Worm (Caenorhabditis elegans) whole organism, L4 larva: ENCODE data around the gene F25E5.5.

Source experiments
- F10B5.3 ChIP-seq: sonication (generic microtip); optimal IDR thresholded peaks from 2 replicates; lab custom pipeline; 2016; ENCODE audit warnings: mild to moderate bottlenecking, missing genetic modification characterization, missing compliant biosample characterization
- F44E2.7 ChIP-seq: fragments of 200-800 bp; sonication (Bioruptor generic); IDR thresholded peaks from 2 replicates; pipeline ENCODE4 v2.1.2; 2022; ENCODE audit warnings: missing genetic modification characterization, missing compliant biosample characterization
- F49E8.2 ChIP-seq: sonication (generic microtip); optimal IDR thresholded peaks from 2 replicates; lab custom pipeline; 2016; ENCODE audit warnings: missing compliant biosample characterization, mild to moderate bottlenecking, missing genetic modification characterization, borderline replicate concordance
- Y48G9A.11 ChIP-seq: fragments of 200-800 bp; sonication (Bioruptor generic); IDR thresholded peaks from 2 replicates; pipeline ENCODE4 v1.3.6; 2022; ENCODE audit warnings: missing genetic modification reagents, missing genetic modification characterization, missing compliant biosample characterization
- Y5F2A.4 ChIP-seq: fragments of 200-800 bp; sonication (Bioruptor generic); optimal IDR thresholded peaks from 2 replicates; lab custom pipeline; 2018; ENCODE audit warnings: mild to moderate bottlenecking, missing genetic modification characterization, missing compliant biosample characterization
- ZK337.2 ChIP-seq: fragments of 200-800 bp; sonication (Bioruptor generic); IDR thresholded peaks from 2 replicates; pipeline ENCODE4 v1.3.6; 2022; ENCODE audit warnings: missing genetic modification reagents, missing genetic modification characterization, missing compliant biosample characterization
- aha-1 ChIP-seq: fragments of 150-350 bp; peaks from one replicate; lab custom pipeline; 2014; ENCODE audit warnings: missing biosample characterization, missing genetic modification characterization
- ama-1 ChIP-seq: fragments of 150-350 bp; optimal IDR thresholded peaks from 2 replicates; lab custom pipeline; 2014; ENCODE audit warnings: inconsistent platforms, mixed read lengths
- ceh-32 ChIP-seq: sonication (generic microtip); optimal IDR thresholded peaks from 2 replicates; lab custom pipeline; 2016; ENCODE audit warnings: mild to moderate bottlenecking, missing genetic modification characterization, missing compliant biosample characterization; ENCODE audit not compliant: poor library complexity
- ceh-44 ChIP-seq: fragments of 200-800 bp; sonication (Bioruptor generic); IDR thresholded peaks from 2 replicates; pipeline ENCODE4 v1.3.6; 2022; ENCODE audit warnings: missing genetic modification reagents, missing genetic modification characterization, missing compliant biosample characterization
- ceh-82 ChIP-seq: sonication (generic microtip); optimal IDR thresholded peaks from 2 replicates; lab custom pipeline; 2017; ENCODE audit warnings: missing biosample characterization, missing genetic modification characterization
- dmd-9 ChIP-seq: fragments of 200-800 bp; sonication (Bioruptor generic); IDR thresholded peaks from 2 replicates; pipeline ENCODE4 v1.3.6; 2022; ENCODE audit warnings: missing genetic modification reagents, missing genetic modification characterization, missing compliant biosample characterization
- dpl-1 ChIP-seq: fragments of 150-350 bp; optimal IDR thresholded peaks from 2 replicates; lab custom pipeline; 2014; ENCODE audit warnings: missing biosample characterization, missing genetic modification reagents, missing genetic modification characterization
- duxl-1 ChIP-seq: sonication (generic microtip); optimal IDR thresholded peaks from 2 replicates; lab custom pipeline; 2016; ENCODE audit warnings: mild to moderate bottlenecking, missing genetic modification characterization, moderate library complexity, missing compliant biosample characterization; ENCODE audit not compliant: poor library complexity
- egl-27 ChIP-seq: sonication (generic microtip); optimal IDR thresholded peaks from 3 replicates; lab custom pipeline; 2017; ENCODE audit warnings: missing biosample characterization, missing genetic modification reagents, missing genetic modification characterization
- fkh-10 ChIP-seq: fragments of 150-350 bp; optimal IDR thresholded peaks from 2 replicates; lab custom pipeline; 2014; ENCODE audit warnings: missing biosample characterization, missing genetic modification reagents, missing genetic modification characterization
- gei-8 ChIP-seq: fragments of 200-800 bp; sonication (Bioruptor generic); optimal IDR thresholded peaks from 2 replicates; lab custom pipeline; 2018; ENCODE audit warnings: mild to moderate bottlenecking, missing genetic modification characterization, missing compliant biosample characterization
- hmg-1.1 ChIP-seq: fragments of 200-800 bp; sonication (Bioruptor generic); IDR thresholded peaks from 2 replicates; pipeline ENCODE4 v1.3.6; 2022; ENCODE audit warnings: missing genetic modification reagents, missing genetic modification characterization, missing compliant biosample characterization
- lin-1 ChIP-seq: fragments of 200-800 bp; sonication (Bioruptor generic); IDR thresholded peaks from 2 replicates; pipeline ENCODE4 v1.3.6; 2022; ENCODE audit warnings: missing genetic modification reagents, missing genetic modification characterization, missing compliant biosample characterization
- lin-13 ChIP-seq: fragments of 150-350 bp; optimal IDR thresholded peaks from 2 replicates; lab custom pipeline; 2014; ENCODE audit warnings: missing biosample characterization, missing genetic modification reagents, missing genetic modification characterization
- lir-3 ChIP-seq: sonication (generic microtip); optimal IDR thresholded peaks from 2 replicates; lab custom pipeline; 2016; ENCODE audit warnings: mild to moderate bottlenecking, missing genetic modification characterization, missing compliant biosample characterization
- mdl-1 ChIP-seq, 2 experiments: fragments of 150-350 bp in 1 of 2; sonication (generic microtip) in 1 of 2; optimal IDR thresholded peaks; 2 replicates each; lab custom pipeline; 2014 to 2017; ENCODE audit warnings: missing biosample characterization in 2 of 2, missing genetic modification characterization in 2 of 2
- mep-1 ChIP-seq: fragments of 150-350 bp; sonication (generic microtip); optimal IDR thresholded peaks from 3 replicates; lab custom pipeline; 2014; ENCODE audit warnings: missing biosample characterization, missing genetic modification characterization
- mes-2 ChIP-seq: sonication (generic microtip); optimal IDR thresholded peaks from 2 replicates; lab custom pipeline; 2016; ENCODE audit warnings: missing genotype, mild to moderate bottlenecking, missing genetic modification characterization, missing compliant biosample characterization; ENCODE audit not compliant: poor library complexity, severe bottlenecking
- mxl-2 ChIP-seq: fragments of 200-800 bp; sonication (Bioruptor generic); conservative IDR thresholded peaks from 2 replicates; pipeline ENCODE4 v1.3.6; 2022; ENCODE audit warnings: missing genetic modification reagents, missing genetic modification characterization, missing compliant biosample characterization
- nhr-10 ChIP-seq: fragments of 150-350 bp; optimal IDR thresholded peaks from 2 replicates; lab custom pipeline; 2014; ENCODE audit warnings: missing biosample characterization, missing genetic modification characterization
- nhr-102 ChIP-seq: sonication (generic microtip); optimal IDR thresholded peaks from 2 replicates; lab custom pipeline; 2016; ENCODE audit warnings: mild to moderate bottlenecking, missing genetic modification characterization, moderate library complexity, missing compliant biosample characterization
- nhr-237 ChIP-seq: sonication (generic microtip); optimal IDR thresholded peaks from 2 replicates; lab custom pipeline; 2017; ENCODE audit warnings: missing biosample characterization, missing genetic modification characterization
- nhr-25 ChIP-seq: sonication (generic microtip); optimal IDR thresholded peaks from 2 replicates; lab custom pipeline; 2017; ENCODE audit warnings: missing genetic modification characterization, mild to moderate bottlenecking, missing compliant biosample characterization, antibody characterized with exemption, moderate library complexity, borderline replicate concordance; ENCODE audit not compliant: insufficient read depth
- nhr-28 ChIP-seq: fragments of 150-350 bp; optimal IDR thresholded peaks from 2 replicates; lab custom pipeline; 2014; ENCODE audit warnings: missing biosample characterization, missing genetic modification characterization
- nhr-41 ChIP-seq: fragments of 200-800 bp; sonication (Bioruptor generic); IDR thresholded peaks from 2 replicates; pipeline ENCODE4 v1.3.6; 2022; ENCODE audit warnings: missing genetic modification reagents, missing genetic modification characterization, missing compliant biosample characterization
- nhr-48 ChIP-seq: sonication (generic microtip); optimal IDR thresholded peaks from 2 replicates; lab custom pipeline; 2016; ENCODE audit warnings: mild to moderate bottlenecking, missing genetic modification characterization, missing compliant biosample characterization
- rbr-2 ChIP-seq: sonication (generic microtip); optimal IDR thresholded peaks from 2 replicates; lab custom pipeline; 2016; ENCODE audit warnings: missing genotype, missing genetic modification characterization, missing compliant biosample characterization
- sdz-12 ChIP-seq: fragments of 200-800 bp; sonication (Bioruptor generic); optimal IDR thresholded peaks from 2 replicates; lab custom pipeline; 2018; ENCODE audit warnings: mild to moderate bottlenecking, missing genetic modification characterization, missing compliant biosample characterization
- set-16 ChIP-seq: fragments of 200-800 bp; sonication (Bioruptor generic); IDR thresholded peaks from 2 replicates; pipeline ENCODE4 v1.3.6; 2022; ENCODE audit warnings: missing genetic modification reagents, missing genetic modification characterization, missing compliant biosample characterization
- snpc-1.2 ChIP-seq: fragments of 200-800 bp; sonication (Bioruptor generic); IDR thresholded peaks from 2 replicates; pipeline ENCODE4 v1.3.6; 2022; ENCODE audit warnings: missing genetic modification reagents, missing genetic modification characterization, missing compliant biosample characterization
- snpc-4 ChIP-seq: fragments of 150-350 bp; optimal IDR thresholded peaks from 2 replicates; lab custom pipeline; 2014; ENCODE audit warnings: missing biosample characterization, missing genetic modification characterization
- unc-130 ChIP-seq: sonication (generic microtip); optimal IDR thresholded peaks from 2 replicates; lab custom pipeline; 2016; ENCODE audit warnings: missing genetic modification reagents, missing genetic modification characterization, missing compliant biosample characterization
- zfp-2 ChIP-seq: sonication (generic microtip); optimal IDR thresholded peaks from 2 replicates; lab custom pipeline; 2016; ENCODE audit warnings: mild to moderate bottlenecking, missing genetic modification characterization, missing compliant biosample characterization
- zfp-3 ChIP-seq: fragments of 200-800 bp; sonication (Bioruptor generic); conservative IDR thresholded peaks from 2 replicates; pipeline ENCODE4 v1.3.6; 2022; ENCODE audit warnings: missing genetic modification reagents, missing genetic modification characterization, missing compliant biosample characterization

Gene F25E5.5

ce11 chrV:7465509-7465908 is 18.4 kb downstream of the F25E5.5 start, which contains the start of gene F25E5.1 (continued):
- TF ChIP-seq nhr-25 (no peak), mep-1 (no peak), fkh-10 (no peak), lir-3 (no peak), F44E2.7 (no peak), set-16 (no peak), aha-1 (tag; lab: Kevin White, UChicago) (no peak), ceh-32 (tag; lab: Kevin White, UChicago) (no peak), nhr-28 (tag; lab: Kevin White, UChicago) (peak; percentile 59), lin-13 (GFP tag; lab: Kevin White, UChicago) (no peak), ama-1 (lab: Kevin White, UChicago) (no peak), zfp-3 (no peak), dmd-9 (GFP tag; lab: Robert Waterston, UW) (peak; percentile 75; the same call in 1 of the 2 replicates), mxl-2 (GFP tag; lab: Robert Waterston, UW) (no peak), snpc-4 (tag; lab: Kevin White, UChicago) (no peak), nhr-48 (no peak), Y5F2A.4 (no peak), nhr-41 (GFP tag; lab: Robert Waterston, UW) (no peak), nhr-10 (tag; lab: Kevin White, UChicago) (no peak), hmg-1.1 (peak; percentile 61; the same call in 1 of the 2 replicates), ZK337.2 (0 out of 2 replicates have a peak, but pooled peaks have one; percentile 10), rbr-2 (tag; lab: Kevin White, UChicago) (peak; percentile 53), ceh-82 (no peak), nhr-102 (peak; percentile 26), unc-130 (GFP tag; lab: Kevin White, UChicago) (peak; percentile 52), ceh-44 (GFP tag; lab: Robert Waterston, UW) (peak; percentile 17; the same call in 1 of the 2 replicates), nhr-237 (tag; lab: Kevin White, UChicago) (no peak), egl-27 (tag; lab: Kevin White, UChicago) (no peak), mes-2 (tag; lab: Kevin White, UChicago) (peak; percentile 95)

- no peak for TF ChIP-seq nhr-41 (GFP tag; lab: Robert Waterston, UW)
- TF ChIP-seq F10B5.3 = no peak
- no peak for TF ChIP-seq gei-8 (GFP tag; lab: Kevin White, UChicago)
These were observed 25.8 kb downstream of the F25E5.5 start, which contains the start of gene str-28 for ce11 chrV:7472815-7473214. TSS of gene str-28 (minus strand) at chrV:7472915.

- TF ChIP-seq sdz-12 (GFP tag; lab: Kevin White, UChicago) = no peak
- TF ChIP-seq duxl-1 = no peak
- no peak for TF ChIP-seq dpl-1 (GFP tag; lab: Kevin White, UChicago)
- TF ChIP-seq nhr-10 (tag; lab: Kevin White, UChicago) = no peak
- no peak for TF ChIP-seq ZK337.2
- TF ChIP-seq zfp-2 = no peak
- TF ChIP-seq F49E8.2 = no peak
- TF ChIP-seq lin-13 (GFP tag; lab: Kevin White, UChicago) = no peak
- no peak for TF ChIP-seq mdl-1 (tag; optimal IDR thresholded peaks at IDR 0.05; lab: Kevin White, UChicago)
- TF ChIP-seq Y5F2A.4 = no peak
- no peak for TF ChIP-seq F44E2.7
- TF ChIP-seq snpc-1.2 (GFP tag; lab: Robert Waterston, UW) = no peak
- no peak for TF ChIP-seq Y48G9A.11 (GFP tag; lab: Robert Waterston, UW)
- no peak for TF ChIP-seq F10B5.3
- TF ChIP-seq lin-1 (GFP tag; lab: Robert Waterston, UW) = no peak
These were observed 29.7 kb downstream of the F25E5.5 start, which contains the start of gene srh-125 for ce11 chrV:7476766-7477165. TSS of gene srh-125 (minus strand) at chrV:7476866.
